Worm (Caenorhabditis elegans) whole organism, L4 larva: ENCODE results near the gene aldo-2.

Source experiments
- F26F4.8 ChIP-seq: fragments of 200-800 bp; sonication (Bioruptor generic); conservative IDR thresholded peaks from 2 replicates; pipeline ENCODE4 v1.3.6; 2022; ENCODE audit warnings: missing genetic modification characterization, missing compliant biosample characterization
- F37D6.2 ChIP-seq: sonication (generic microtip); optimal IDR thresholded peaks from 2 replicates; lab custom pipeline; 2016; ENCODE audit warnings: mild to moderate bottlenecking, missing genetic modification characterization, missing compliant biosample characterization
- F44E2.7 ChIP-seq: fragments of 200-800 bp; sonication (Bioruptor generic); IDR thresholded peaks from 2 replicates; pipeline ENCODE4 v2.1.2; 2022; ENCODE audit warnings: missing genetic modification characterization, missing compliant biosample characterization
- F49E8.2 ChIP-seq: sonication (generic microtip); optimal IDR thresholded peaks from 2 replicates; lab custom pipeline; 2016; ENCODE audit warnings: missing compliant biosample characterization, mild to moderate bottlenecking, missing genetic modification characterization, borderline replicate concordance
- ZK337.2 ChIP-seq: fragments of 200-800 bp; sonication (Bioruptor generic); IDR thresholded peaks from 2 replicates; pipeline ENCODE4 v1.3.6; 2022; ENCODE audit warnings: missing genetic modification reagents, missing genetic modification characterization, missing compliant biosample characterization
- aha-1 ChIP-seq: fragments of 150-350 bp; peaks from one replicate; lab custom pipeline; 2014; ENCODE audit warnings: missing biosample characterization, missing genetic modification characterization
- arid-1 ChIP-seq: fragments of 200-800 bp; sonication (Bioruptor generic); conservative IDR thresholded peaks from 2 replicates; pipeline ENCODE4 v1.3.6; 2022; ENCODE audit warnings: missing genetic modification reagents, missing genetic modification characterization, missing compliant biosample characterization
- attf-4 ChIP-seq: sonication (generic microtip); optimal IDR thresholded peaks from 3 replicates; lab custom pipeline; 2017; ENCODE audit warnings: missing biosample characterization, missing genetic modification characterization
- ceh-20 ChIP-seq: fragments of 200-800 bp; sonication (Bioruptor generic); IDR thresholded peaks from 2 replicates; pipeline ENCODE4 v1.3.6; 2022; ENCODE audit warnings: missing genetic modification reagents, missing genetic modification characterization, missing compliant biosample characterization
- ceh-62 ChIP-seq: sonication (generic microtip); optimal IDR thresholded peaks from 2 replicates; lab custom pipeline; 2017; ENCODE audit warnings: missing biosample characterization, missing genetic modification characterization
- ceh-82 ChIP-seq: sonication (generic microtip); optimal IDR thresholded peaks from 2 replicates; lab custom pipeline; 2017; ENCODE audit warnings: missing biosample characterization, missing genetic modification characterization
- cey-2 ChIP-seq: sonication (generic microtip); optimal IDR thresholded peaks from 3 replicates; lab custom pipeline; 2017; ENCODE audit warnings: missing genetic modification characterization, mild to moderate bottlenecking, missing compliant biosample characterization, antibody characterized with exemption, borderline replicate concordance; ENCODE audit not compliant: insufficient read depth
- daf-12 ChIP-seq: fragments of 150-350 bp; optimal IDR thresholded peaks from 2 replicates; lab custom pipeline; 2014; ENCODE audit warnings: missing biosample characterization, missing genetic modification reagents, missing genetic modification characterization
- daf-19 ChIP-seq: fragments of 200-800 bp; sonication (Bioruptor generic); conservative IDR thresholded peaks from 2 replicates; pipeline ENCODE4 v1.3.6; 2022; ENCODE audit warnings: missing genetic modification characterization, missing compliant biosample characterization
- daf-8 ChIP-seq: fragments of 200-800 bp; sonication (Bioruptor generic); IDR thresholded peaks from 2 replicates; pipeline ENCODE4 v1.3.6; 2022; ENCODE audit warnings: missing genetic modification characterization, missing compliant biosample characterization
- dmd-6 ChIP-seq: fragments of 200-800 bp; sonication (Bioruptor generic); IDR thresholded peaks from 2 replicates; pipeline ENCODE4 v1.3.6; 2022; ENCODE audit warnings: missing genetic modification reagents, missing genetic modification characterization, missing compliant biosample characterization
- dpl-1 ChIP-seq: fragments of 150-350 bp; optimal IDR thresholded peaks from 2 replicates; lab custom pipeline; 2014; ENCODE audit warnings: missing biosample characterization, missing genetic modification reagents, missing genetic modification characterization
- duxl-1 ChIP-seq: sonication (generic microtip); optimal IDR thresholded peaks from 2 replicates; lab custom pipeline; 2016; ENCODE audit warnings: mild to moderate bottlenecking, missing genetic modification characterization, moderate library complexity, missing compliant biosample characterization; ENCODE audit not compliant: poor library complexity
- fkh-10 ChIP-seq: fragments of 150-350 bp; optimal IDR thresholded peaks from 2 replicates; lab custom pipeline; 2014; ENCODE audit warnings: missing biosample characterization, missing genetic modification reagents, missing genetic modification characterization
- fos-1 ChIP-seq: fragments of 150-350 bp; optimal IDR thresholded peaks from 2 replicates; lab custom pipeline; 2014; ENCODE audit warnings: missing biosample characterization, missing genetic modification characterization
- hif-1 ChIP-seq, 2 experiments: sonication (generic microtip); optimal IDR thresholded peaks; 2 replicates each; lab custom pipeline; 2016 to 2017; ENCODE audit warnings: missing compliant biosample characterization in 2 of 2, missing genetic modification characterization in 2 of 2, missing genetic modification reagents in 2 of 2, missing genotype in 2 of 2, mild to moderate bottlenecking in 1 of 2
- hlh-11 ChIP-seq: fragments of 200-800 bp; sonication (Bioruptor generic); optimal IDR thresholded peaks from 2 replicates; lab custom pipeline; 2018; ENCODE audit warnings: mild to moderate bottlenecking, missing genetic modification characterization, missing compliant biosample characterization
- hlh-30 ChIP-seq: sonication (generic microtip); optimal IDR thresholded peaks from 2 replicates; lab custom pipeline; 2017; ENCODE audit warnings: antibody characterized with exemption, mild to moderate bottlenecking, missing genetic modification characterization, missing compliant biosample characterization; ENCODE audit not compliant: insufficient read depth
- lin-1 ChIP-seq: fragments of 200-800 bp; sonication (Bioruptor generic); IDR thresholded peaks from 2 replicates; pipeline ENCODE4 v1.3.6; 2022; ENCODE audit warnings: missing genetic modification reagents, missing genetic modification characterization, missing compliant biosample characterization
- lin-29 ChIP-seq: fragments of 200-800 bp; sonication (Bioruptor generic); IDR thresholded peaks from 2 replicates; pipeline ENCODE4 v1.3.6; 2022; ENCODE audit warnings: missing genetic modification reagents, missing genetic modification characterization, missing compliant biosample characterization
- lin-38 ChIP-seq: fragments of 200-800 bp; sonication (Bioruptor generic); IDR thresholded peaks from 2 replicates; pipeline ENCODE4 v1.3.6; 2022; ENCODE audit warnings: missing genetic modification reagents, missing genetic modification characterization, missing compliant biosample characterization
- madf-5 ChIP-seq, 2 experiments: fragments of 200-800 bp; sonication (Bioruptor generic); IDR thresholded peaks; 2 replicates each; pipeline ENCODE4 v1.3.6; 2022; ENCODE audit warnings: missing compliant biosample characterization in 2 of 2, missing genetic modification characterization in 2 of 2
- madf-9 ChIP-seq: fragments of 200-800 bp; sonication (Bioruptor generic); conservative IDR thresholded peaks from 2 replicates; pipeline ENCODE4 v1.3.6; 2022; ENCODE audit warnings: missing genetic modification reagents, missing genetic modification characterization, missing compliant biosample characterization
- mdl-1 ChIP-seq, 2 experiments: fragments of 150-350 bp in 1 of 2; sonication (generic microtip) in 1 of 2; optimal IDR thresholded peaks; 2 replicates each; lab custom pipeline; 2014 to 2017; ENCODE audit warnings: missing biosample characterization in 2 of 2, missing genetic modification characterization in 2 of 2
- mdt-29 ChIP-seq: fragments of 200-800 bp; sonication (Bioruptor generic); IDR thresholded peaks from 2 replicates; pipeline ENCODE4 v1.3.6; 2022; ENCODE audit warnings: missing genetic modification reagents, missing genetic modification characterization, missing compliant biosample characterization
- nhr-10 ChIP-seq: fragments of 150-350 bp; optimal IDR thresholded peaks from 2 replicates; lab custom pipeline; 2014; ENCODE audit warnings: missing biosample characterization, missing genetic modification characterization
- nhr-111 ChIP-seq: fragments of 200-800 bp; sonication (Bioruptor generic); optimal IDR thresholded peaks from 2 replicates; lab custom pipeline; 2018; ENCODE audit warnings: mild to moderate bottlenecking, missing genetic modification characterization, missing compliant biosample characterization
- nhr-25 ChIP-seq: sonication (generic microtip); optimal IDR thresholded peaks from 2 replicates; lab custom pipeline; 2017; ENCODE audit warnings: missing genetic modification characterization, mild to moderate bottlenecking, missing compliant biosample characterization, antibody characterized with exemption, moderate library complexity, borderline replicate concordance; ENCODE audit not compliant: insufficient read depth
- nhr-28 ChIP-seq: fragments of 150-350 bp; optimal IDR thresholded peaks from 2 replicates; lab custom pipeline; 2014; ENCODE audit warnings: missing biosample characterization, missing genetic modification characterization
- nhr-42 ChIP-seq: fragments of 200-800 bp; sonication (Bioruptor generic); IDR thresholded peaks from 2 replicates; pipeline ENCODE4 v1.3.6; 2022; ENCODE audit warnings: missing genetic modification characterization, missing compliant biosample characterization
- pha-4 ChIP-seq, 2 experiments: fragments of 150-350 bp in 1 of 2; fragments of 200-800 bp in 1 of 2; sonication (Bioruptor generic) in 1 of 2; IDR thresholded peaks in 1 of 2; optimal IDR thresholded peaks in 1 of 2; 2 replicates each; pipeline versions ENCODE4 v1.3.6 to Lab custom; 2014 to 2022; ENCODE audit warnings: missing genetic modification characterization in 2 of 2, missing genetic modification reagents in 2 of 2, missing biosample characterization in 1 of 2, missing compliant biosample characterization in 1 of 2
- php-3 ChIP-seq: fragments of 200-800 bp; sonication (Bioruptor generic); IDR thresholded peaks from 2 replicates; pipeline ENCODE4 v1.3.6; 2022; ENCODE audit warnings: missing genetic modification reagents, missing genetic modification characterization, missing compliant biosample characterization
- pqm-1 ChIP-seq: sonication (generic microtip); optimal IDR thresholded peaks from 2 replicates; lab custom pipeline; 2017; ENCODE audit warnings: missing biosample characterization, missing genetic modification characterization
- rbr-2 ChIP-seq: sonication (generic microtip); optimal IDR thresholded peaks from 2 replicates; lab custom pipeline; 2016; ENCODE audit warnings: missing genotype, missing genetic modification characterization, missing compliant biosample characterization
- sdz-12 ChIP-seq: fragments of 200-800 bp; sonication (Bioruptor generic); optimal IDR thresholded peaks from 2 replicates; lab custom pipeline; 2018; ENCODE audit warnings: mild to moderate bottlenecking, missing genetic modification characterization, missing compliant biosample characterization
- set-16 ChIP-seq: fragments of 200-800 bp; sonication (Bioruptor generic); IDR thresholded peaks from 2 replicates; pipeline ENCODE4 v1.3.6; 2022; ENCODE audit warnings: missing genetic modification reagents, missing genetic modification characterization, missing compliant biosample characterization
- skn-1 ChIP-seq: fragments of 150-350 bp; optimal IDR thresholded peaks from 2 replicates; lab custom pipeline; 2014; ENCODE audit warnings: missing biosample characterization, missing genetic modification characterization
- snpc-4 ChIP-seq: fragments of 150-350 bp; optimal IDR thresholded peaks from 2 replicates; lab custom pipeline; 2014; ENCODE audit warnings: missing biosample characterization, missing genetic modification characterization
- tra-1 ChIP-seq: fragments of 200-800 bp; sonication (Bioruptor generic); IDR thresholded peaks from 2 replicates; pipeline ENCODE4 v1.3.6; 2022; ENCODE audit warnings: missing genetic modification reagents, missing genetic modification characterization, missing compliant biosample characterization
- unc-130 ChIP-seq: sonication (generic microtip); optimal IDR thresholded peaks from 2 replicates; lab custom pipeline; 2016; ENCODE audit warnings: missing genetic modification reagents, missing genetic modification characterization, missing compliant biosample characterization
- unc-39 ChIP-seq: sonication (generic microtip); optimal IDR thresholded peaks from 2 replicates; lab custom pipeline; 2017; ENCODE audit warnings: missing biosample characterization, missing genetic modification characterization
- ztf-11 ChIP-seq: fragments of 150-350 bp; optimal IDR thresholded peaks from 2 replicates; lab custom pipeline; 2014; ENCODE audit warnings: missing biosample characterization, missing genetic modification characterization
- ztf-7 ChIP-seq: fragments of 150-350 bp; optimal IDR thresholded peaks from 2 replicates; lab custom pipeline; 2014; ENCODE audit warnings: missing biosample characterization, missing genetic modification characterization

The aldo-2 gene

ce11 chrIII:5875418-5875702, 1.1 kb downstream of the aldo-2 start:
- no peak for TF ChIP-seq fkh-10 (GFP tag; lab: Kevin White, UChicago)
- TF ChIP-seq dpl-1, result no peak
- 0 out of 4 replicates have a peak, but pooled peaks of 1 of the 2 experiments have one; percentile 24 for TF ChIP-seq madf-5 (GFP tag; IDR thresholded peaks at IDR 0.05; lab: Robert Waterston, UW)
- peak; percentile 57; the same call in 1 of the 2 replicates for TF ChIP-seq set-16

- TF ChIP-seq pqm-1 (tag; lab: Kevin White, UChicago), result no peak
- TF ChIP-seq ztf-11 (tag; lab: Kevin White, UChicago), result no peak
- no peak for TF ChIP-seq hlh-30 (tag; lab: Kevin White, UChicago)
- no peak for TF ChIP-seq daf-12
- peak; percentile 94 for TF ChIP-seq aha-1 (tag; lab: Kevin White, UChicago)
- TF ChIP-seq skn-1, result peak; percentile 22
- no peak for TF ChIP-seq lin-29
- TF ChIP-seq unc-130 (GFP tag; lab: Kevin White, UChicago), result no peak
- TF ChIP-seq nhr-42 (GFP tag; lab: Robert Waterston, UW), result 0 out of 2 replicates have a peak, but pooled peaks have one; percentile 5
- TF ChIP-seq nhr-10 (tag; lab: Kevin White, UChicago), result no peak
- no peak for TF ChIP-seq snpc-4 (tag; lab: Kevin White, UChicago)
- TF ChIP-seq rbr-2 (tag; lab: Kevin White, UChicago), result no peak
- no peak for TF ChIP-seq mdl-1 (tag; optimal IDR thresholded peaks at IDR 0.05; lab: Kevin White, UChicago)
- TF ChIP-seq madf-9 (GFP tag; lab: Robert Waterston, UW), result no peak
- no peak for TF ChIP-seq hif-1 (tag; optimal IDR thresholded peaks at IDR 0.05; lab: Kevin White, UChicago)
- no peak for TF ChIP-seq fkh-10 (GFP tag; lab: Kevin White, UChicago)
- TF ChIP-seq ZK337.2 (GFP tag; lab: Robert Waterston, UW), result no peak
- TF ChIP-seq nhr-111 (GFP tag; lab: Kevin White, UChicago), result no peak
- TF ChIP-seq set-16, result peak; percentile 67
- TF ChIP-seq php-3, result 0 out of 2 replicates have a peak, but pooled peaks have one; percentile 8
- TF ChIP-seq pha-4 (GFP tag; IDR thresholded peaks at IDR 0.05; lab: Robert Waterston, UW), result no peak
- no peak for TF ChIP-seq pha-4 (tag; optimal IDR thresholded peaks at IDR 0.05; lab: Kevin White, UChicago)
- TF ChIP-seq cey-2 (tag; lab: Kevin White, UChicago), result no peak
- TF ChIP-seq F37D6.2, result no peak
- no peak for TF ChIP-seq F44E2.7 (GFP tag; lab: Robert Waterston, UW)
- no peak for TF ChIP-seq daf-8 (GFP tag; lab: Robert Waterston, UW)
- no peak for TF ChIP-seq sdz-12 (GFP tag; lab: Kevin White, UChicago)
- no peak for TF ChIP-seq nhr-28 (tag; lab: Kevin White, UChicago)
- TF ChIP-seq fos-1 (tag; lab: Kevin White, UChicago), result no peak
- TF ChIP-seq arid-1 (GFP tag; lab: Robert Waterston, UW), result no peak
- TF ChIP-seq F26F4.8 (GFP tag; lab: Robert Waterston, UW), result no peak
- no peak for TF ChIP-seq attf-4 (tag; lab: Kevin White, UChicago)
- TF ChIP-seq ceh-82 (tag; lab: Kevin White, UChicago), result no peak
- TF ChIP-seq lin-1, result no peak
- TF ChIP-seq tra-1, result no peak
- TF ChIP-seq F49E8.2 (tag; lab: Kevin White, UChicago), result no peak
- no peak for TF ChIP-seq ceh-62 (tag; lab: Kevin White, UChicago)
- no peak for TF ChIP-seq duxl-1 (tag; lab: Kevin White, UChicago)
- no peak for TF ChIP-seq dmd-6
- no peak for TF ChIP-seq mdt-29 (GFP tag; lab: Robert Waterston, UW)
- no peak for TF ChIP-seq ztf-7
- TF ChIP-seq nhr-25 (tag; lab: Kevin White, UChicago), result no peak
- no peak for TF ChIP-seq daf-19
- no peak for TF ChIP-seq unc-39 (tag; lab: Kevin White, UChicago)
- no peak for TF ChIP-seq hlh-11
- TF ChIP-seq ceh-20 (GFP tag; lab: Robert Waterston, UW), result no peak
- no peak for TF ChIP-seq lin-38
Measured at ce11 chrIII:5874664-5875417, 1.6 kb downstream of the aldo-2 start.
